Fruit fly (Drosophila melanogaster) whole organism, embryonic: ENCODE results near the gene RpS14a.

Source experiments
- ATbp ChIP-seq: fragments of 200-800 bp; sonication (Bioruptor generic); optimal IDR thresholded peaks from 2 replicates; lab custom pipeline; 2017; ENCODE audit warnings: missing biosample characterization, mild to moderate bottlenecking, missing genetic modification characterization, missing genetic modification reagents
- Aef1 ChIP-seq: fragments of 200-800 bp; sonication (Bioruptor generic); IDR thresholded peaks from 3 replicates; pipeline ENCODE4 v1.3.6; 2022; ENCODE audit warnings: missing biosample characterization, missing genetic modification characterization
- Antp ChIP-seq: fragments of 200-800 bp; sonication (Bioruptor generic); optimal IDR thresholded peaks from 3 replicates; lab custom pipeline; 2016; ENCODE audit warnings: missing biosample characterization, missing genetic modification characterization
- B-H2 ChIP-seq: fragments of 200-800 bp; sonication (Bioruptor generic); optimal IDR thresholded peaks from 2 replicates; lab custom pipeline; 2018; ENCODE audit warnings: missing biosample characterization, mild to moderate bottlenecking, missing genetic modification characterization
- C15 ChIP-seq: fragments of 200-800 bp; sonication (Bioruptor generic); IDR thresholded peaks from 3 replicates; pipeline ENCODE4 v1.3.6; 2022; ENCODE audit warnings: missing biosample characterization, missing genetic modification characterization
- CG10209 ChIP-seq: fragments of 200-800 bp; sonication (Bioruptor generic); optimal IDR thresholded peaks from 3 replicates; lab custom pipeline; 2017; ENCODE audit warnings: missing biosample characterization, mild to moderate bottlenecking, missing genetic modification characterization, missing genetic modification reagents
- CG10267 ChIP-seq: fragments of 200-800 bp; sonication (Bioruptor generic); optimal IDR thresholded peaks from 2 replicates; lab custom pipeline; 2018; ENCODE audit warnings: missing biosample characterization, mild to moderate bottlenecking, missing genetic modification characterization, moderate library complexity
- CG12299 ChIP-seq: fragments of 200-800 bp; sonication (Bioruptor generic); optimal IDR thresholded peaks from 2 replicates; lab custom pipeline; 2018; ENCODE audit warnings: missing biosample characterization, mild to moderate bottlenecking, missing genetic modification characterization
- CG12744 ChIP-seq: fragments of 200-800 bp; sonication (Bioruptor generic); optimal IDR thresholded peaks from 2 replicates; lab custom pipeline; 2016; ENCODE audit warnings: missing biosample characterization, missing genetic modification characterization
- CG13287 ChIP-seq: fragments of 200-800 bp; sonication (Bioruptor generic); IDR thresholded peaks from 2 replicates; pipeline ENCODE4 v1.3.6; 2022; ENCODE audit warnings: missing biosample characterization, missing genetic modification characterization; ENCODE audit not compliant: partially characterized antibody
- CG18476 ChIP-seq: fragments of 200-800 bp; sonication (Bioruptor generic); optimal IDR thresholded peaks from 2 replicates; lab custom pipeline; 2016; ENCODE audit warnings: missing biosample characterization, mild to moderate bottlenecking, missing genetic modification characterization
- CG2116 ChIP-seq: fragments of 200-800 bp; sonication (Bioruptor generic); optimal IDR thresholded peaks from 3 replicates; lab custom pipeline; 2018; ENCODE audit warnings: missing biosample characterization, mild to moderate bottlenecking, missing genetic modification characterization
- CG2199 ChIP-seq: fragments of 200-800 bp; sonication (Bioruptor generic); IDR thresholded peaks from 3 replicates; pipeline ENCODE4 v1.3.6; 2022; ENCODE audit warnings: missing biosample characterization, missing genetic modification characterization
- CG2889 ChIP-seq: fragments of 200-800 bp; sonication (Bioruptor generic); IDR thresholded peaks from 3 replicates; pipeline ENCODE4 v1.3.6; 2022; ENCODE audit warnings: missing biosample characterization, missing genetic modification characterization
- CG30403 ChIP-seq: fragments of 200-800 bp; sonication (Bioruptor generic); optimal IDR thresholded peaks from 3 replicates; lab custom pipeline; 2016; ENCODE audit warnings: missing biosample characterization, missing genetic modification characterization
- CG3163 ChIP-seq: fragments of 200-800 bp; sonication (Bioruptor generic); optimal IDR thresholded peaks from 3 replicates; lab custom pipeline; 2016; ENCODE audit warnings: missing biosample characterization, missing genetic modification characterization
- CG3407 ChIP-seq: fragments of 200-800 bp; sonication (Bioruptor generic); optimal IDR thresholded peaks from 2 replicates; lab custom pipeline; 2018; ENCODE audit warnings: missing biosample characterization, mild to moderate bottlenecking, missing genetic modification characterization
- CG4424 ChIP-seq: fragments of 200-800 bp; sonication (Bioruptor generic); optimal IDR thresholded peaks from 3 replicates; lab custom pipeline; 2016; ENCODE audit warnings: missing biosample characterization, missing genetic modification characterization
- CG4730 ChIP-seq: fragments of 200-800 bp; sonication (Bioruptor generic); IDR thresholded peaks from 2 replicates; pipeline ENCODE4 v1.3.6; 2022; ENCODE audit warnings: missing biosample characterization, missing genetic modification characterization
- CG6175 ChIP-seq: fragments of 200-800 bp; sonication (Bioruptor generic); IDR thresholded peaks from 3 replicates; pipeline ENCODE4 v1.3.6; 2022; ENCODE audit warnings: missing biosample characterization, missing genetic modification characterization
- CG6791 ChIP-seq: fragments of 200-800 bp; sonication (Bioruptor generic); IDR thresholded peaks from 3 replicates; pipeline ENCODE4 v1.3.6; 2022; ENCODE audit warnings: missing biosample characterization, missing genetic modification characterization; ENCODE audit not compliant: partially characterized antibody
- CG7987 ChIP-seq: fragments of 200-800 bp; sonication (Bioruptor generic); optimal IDR thresholded peaks from 2 replicates; lab custom pipeline; 2018; ENCODE audit warnings: missing biosample characterization, mild to moderate bottlenecking, missing genetic modification characterization, moderate library complexity
- CG9727 ChIP-seq: fragments of 200-800 bp; sonication (Bioruptor generic); optimal IDR thresholded peaks from 3 replicates; lab custom pipeline; 2017; ENCODE audit warnings: missing biosample characterization, mild to moderate bottlenecking, missing genetic modification characterization
- D19A ChIP-seq: fragments of 200-800 bp; optimal IDR thresholded peaks from 3 replicates; lab custom pipeline; 2019; ENCODE audit warnings: missing biosample characterization, mild to moderate bottlenecking, missing genetic modification characterization, moderate library complexity
- Dbx ChIP-seq: fragments of 200-800 bp; sonication (Bioruptor generic); IDR thresholded peaks from 3 replicates; pipeline ENCODE4 v1.3.6; 2022; ENCODE audit warnings: missing biosample characterization, missing genetic modification characterization
- Doc3 ChIP-seq: fragments of 200-800 bp; sonication (Bioruptor generic); IDR thresholded peaks from 3 replicates; pipeline ENCODE4 v1.3.6; 2022; ENCODE audit warnings: missing biosample characterization, missing genetic modification characterization; ENCODE audit not compliant: partially characterized antibody
- Dp ChIP-seq: fragments of 200-800 bp; sonication (Bioruptor generic); optimal IDR thresholded peaks from 2 replicates; lab custom pipeline; 2018; ENCODE audit warnings: missing biosample characterization, mild to moderate bottlenecking, missing genetic modification characterization, moderate library complexity
- E2f2 ChIP-seq: fragments of 200-800 bp; sonication (Bioruptor generic); IDR thresholded peaks from 2 replicates; pipeline ENCODE4 v1.3.6; 2022; ENCODE audit warnings: missing biosample characterization, missing genetic modification characterization
- HLH3B ChIP-seq: fragments of 200-800 bp; sonication (Bioruptor generic); IDR thresholded peaks from 2 replicates; pipeline ENCODE4 v1.3.6; 2022; ENCODE audit warnings: missing biosample characterization, missing genetic modification characterization
- Oli ChIP-seq: fragments of 200-800 bp; sonication (Bioruptor generic); optimal IDR thresholded peaks from 2 replicates; lab custom pipeline; 2018; ENCODE audit warnings: missing biosample characterization, mild to moderate bottlenecking, missing genetic modification characterization, moderate library complexity
- Side ChIP-seq: fragments of 200-800 bp; sonication (Bioruptor generic); optimal IDR thresholded peaks from 2 replicates; lab custom pipeline; 2016; ENCODE audit warnings: missing biosample characterization, missing genetic modification characterization
- Six4 ChIP-seq: fragments of 200-800 bp; sonication (Bioruptor generic); optimal IDR thresholded peaks from 2 replicates; lab custom pipeline; 2016; ENCODE audit warnings: missing biosample characterization, missing genetic modification characterization
- Sry-β ChIP-seq: fragments of 200-800 bp; sonication (Bioruptor generic); optimal IDR thresholded peaks from 2 replicates; lab custom pipeline; 2018; ENCODE audit warnings: missing biosample characterization, mild to moderate bottlenecking, missing genetic modification characterization, moderate library complexity
- Sry-δ ChIP-seq: fragments of 200-800 bp; sonication (Bioruptor generic); optimal IDR thresholded peaks from 2 replicates; lab custom pipeline; 2016; ENCODE audit warnings: missing biosample characterization, missing genetic modification characterization
- Stat92E ChIP-seq, 3 experiments: fragments of >200 bp in 2 of 3; fragments of 200-800 bp in 1 of 3; sonication (Bioruptor generic) in 1 of 3; optimal IDR thresholded peaks; 2 replicates each; lab custom pipeline; 2017 to 2019; ENCODE audit warnings: missing biosample characterization in 3 of 3, missing genetic modification characterization in 3 of 3, mild to moderate bottlenecking in 1 of 3, moderate library complexity in 1 of 3
- Xrp1 ChIP-seq: fragments of 200-800 bp; sonication (Bioruptor generic); IDR thresholded peaks from 2 replicates; pipeline ENCODE4 v1.3.6; 2022; ENCODE audit warnings: missing biosample characterization, missing genetic modification characterization
- ap ChIP-seq: fragments of 200-800 bp; sonication (Bioruptor generic); IDR thresholded peaks from 2 replicates; pipeline ENCODE4 v1.3.6; 2022; ENCODE audit warnings: missing biosample characterization, missing genetic modification characterization
- bbx ChIP-seq: fragments of 200-800 bp; sonication (Bioruptor generic); IDR thresholded peaks from 2 replicates; pipeline ENCODE4 v1.3.6; 2022; ENCODE audit warnings: missing biosample characterization, missing genetic modification characterization; ENCODE audit not compliant: partially characterized antibody
- caup ChIP-seq: fragments of 200-800 bp; sonication (Bioruptor generic); optimal IDR thresholded peaks from 3 replicates; lab custom pipeline; 2017; ENCODE audit warnings: missing biosample characterization, mild to moderate bottlenecking, missing genetic modification characterization, moderate library complexity; ENCODE audit not compliant: severe bottlenecking
- h ChIP-seq: fragments of >200 bp; optimal IDR thresholded peaks from 2 replicates; lab custom pipeline; 2017
- kah ChIP-seq: fragments of 200-800 bp; sonication (Bioruptor generic); optimal IDR thresholded peaks from 2 replicates; lab custom pipeline; 2018; ENCODE audit warnings: missing biosample characterization, mild to moderate bottlenecking, missing genetic modification characterization
- ken ChIP-seq: fragments of 200-800 bp; sonication (Bioruptor generic); IDR thresholded peaks from 3 replicates; pipeline ENCODE4 v1.3.6; 2022; ENCODE audit warnings: missing biosample characterization, missing genetic modification characterization
- knrl ChIP-seq: fragments of 200-800 bp; sonication (Bioruptor generic); IDR thresholded peaks from 3 replicates; pipeline ENCODE4 v1.3.6; 2022; ENCODE audit warnings: missing biosample characterization, missing genetic modification characterization; ENCODE audit not compliant: partially characterized antibody
- nerfin-2 ChIP-seq: fragments of 200-800 bp; sonication (Bioruptor generic); IDR thresholded peaks from 2 replicates; pipeline ENCODE4 v1.3.6; 2022; ENCODE audit warnings: missing biosample characterization, missing genetic modification characterization; ENCODE audit not compliant: partially characterized antibody
- odd ChIP-seq: fragments of 200-800 bp; sonication (Bioruptor generic); optimal IDR thresholded peaks from 2 replicates; lab custom pipeline; 2017; ENCODE audit warnings: missing biosample characterization, mild to moderate bottlenecking, missing genetic modification characterization
- pan ChIP-seq, 4 experiments: fragments of >200 bp in 3 of 4; fragments of 200-800 bp in 1 of 4; sonication (Bioruptor generic) in 1 of 4; optimal IDR thresholded peaks in 3 of 4; IDR thresholded peaks in 1 of 4; 2 replicates each; pipeline versions ENCODE4 v1.3.6 to Lab custom; 2017 to 2022; ENCODE audit warnings: missing biosample characterization in 2 of 4, missing genetic modification characterization in 2 of 4, mixed read lengths in 1 of 4
- wek ChIP-seq: fragments of 200-800 bp; sonication (Bioruptor generic); optimal IDR thresholded peaks from 3 replicates; lab custom pipeline; 2018; ENCODE audit warnings: missing biosample characterization, mild to moderate bottlenecking, missing genetic modification characterization, moderate library complexity
- yki ChIP-seq: fragments of >200 bp; optimal IDR thresholded peaks from 3 replicates; lab custom pipeline; 2018

The RpS14a gene

DNA sequence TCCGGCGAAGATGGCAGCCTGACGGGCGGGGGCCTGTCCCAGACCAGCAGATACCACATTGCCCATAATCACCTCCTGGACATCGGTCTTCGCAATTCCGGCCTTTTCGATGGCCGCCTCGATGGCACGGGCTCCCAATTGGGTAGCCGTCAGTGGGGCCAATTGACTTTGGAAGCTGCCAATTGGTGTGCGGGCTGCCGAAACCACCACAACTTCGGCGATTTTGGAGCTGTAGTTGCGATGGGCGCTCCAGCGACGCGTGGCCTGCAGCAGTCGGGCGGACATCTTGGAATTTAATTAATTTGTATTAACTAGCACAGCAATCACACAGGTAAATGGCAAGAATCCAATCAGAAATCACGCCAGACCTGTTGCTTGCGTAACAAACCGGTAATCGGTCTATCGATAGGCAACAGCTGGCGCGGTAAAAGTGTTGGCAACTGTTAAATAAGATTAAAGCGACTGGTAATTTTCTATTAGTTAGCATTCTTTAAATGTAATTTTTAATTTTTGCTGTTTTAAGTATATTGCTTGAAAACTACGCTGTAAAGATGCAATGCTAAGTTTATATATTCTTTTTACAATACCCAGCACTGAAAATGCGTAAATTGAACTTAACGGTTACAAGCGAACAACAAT is 45.0 kb upstream of the RpS14a start, which contains the start of gene Acat1 (continued):
- TF ChIP-seq Dp (GFP tag; lab: Kevin White, UChicago) = peak; percentile 35
- TF ChIP-seq wek (GFP tag; lab: Kevin White, UChicago) = no peak
- TF ChIP-seq CG2116 (GFP tag; lab: Kevin White, UChicago) = peak; percentile 73
- peak; percentile 5 for TF ChIP-seq Antp (GFP tag; lab: Kevin White, UChicago)
- peak; percentile 61 for TF ChIP-seq CG6791
- TF ChIP-seq CG12744 (GFP tag; lab: Kevin White, UChicago) = peak; percentile 28
- peak; percentile 36; the same call in 1 of the 2 replicates for TF ChIP-seq CG4730
- TF ChIP-seq CG9727 (GFP tag; lab: Kevin White, UChicago) = peak; percentile 59
- no peak for TF ChIP-seq odd (GFP tag; lab: Kevin White, UChicago)
- TF ChIP-seq HLH3B = peak; percentile 48; the same call in 1 of the 2 replicates
- no peak for TF ChIP-seq CG6175
- TF ChIP-seq CG10267 = peak; percentile 90
- 0 out of 3 replicates have a peak, but pooled peaks have one; percentile 17 for TF ChIP-seq Doc3
- TF ChIP-seq D19A (tag; lab: Kevin White, UChicago) = peak; percentile 46
- TF ChIP-seq CG7987 = peak; percentile 19
- no peak for TF ChIP-seq ap (GFP tag; lab: Robert Waterston, UW)
- TF ChIP-seq Oli (tag; lab: Kevin White, UChicago) = peak; percentile 5
- peak; percentile 71 for TF ChIP-seq CG30403
- TF ChIP-seq B-H2 (GFP tag; lab: Kevin White, UChicago) = no peak
- TF ChIP-seq CG13287 = peak; percentile 62
- TF ChIP-seq Side (GFP tag; lab: Kevin White, UChicago) = peak; percentile 33
- peak; percentile 22; the same call in 1 of the 3 replicates for TF ChIP-seq Dbx (GFP tag; lab: Robert Waterston, UW)
- 0 out of 2 replicates have a peak, but pooled peaks have one; percentile 14 for TF ChIP-seq bbx
- peak; percentile 65 for TF ChIP-seq caup (GFP tag; lab: Kevin White, UChicago)
- peak; percentile 49 for TF ChIP-seq Sry-β (GFP tag; lab: Kevin White, UChicago)
- no peak for TF ChIP-seq yki (lab: Kevin White, UChicago)
- TF ChIP-seq knrl = peak; percentile 35; the same call in 1 of the 3 replicates
- peak; percentile 33 for TF ChIP-seq CG3407 (GFP tag; lab: Kevin White, UChicago)
- TF ChIP-seq nerfin-2 (GFP tag; lab: Robert Waterston, UW) = peak; percentile 38; the same call in 1 of the 2 replicates
- peak; percentile 43 for TF ChIP-seq kah
- TF ChIP-seq CG4424 (GFP tag; lab: Kevin White, UChicago) = peak; percentile 52
- TF ChIP-seq ken (GFP tag; lab: Robert Waterston, UW) = peak; percentile 76; the same call in 1 of the 3 replicates
- peak; percentile 64 for TF ChIP-seq CG18476
- TF ChIP-seq h (lab: Kevin White, UChicago) = no peak
- no peak for TF ChIP-seq C15 (GFP tag; lab: Robert Waterston, UW)
- TF ChIP-seq pan (optimal IDR thresholded peaks at IDR 0.05; lab: Kevin White, UChicago) = no peak
- TF ChIP-seq pan (GFP tag; optimal IDR thresholded peaks at IDR 0.05 in 1 of 2, IDR thresholded peaks at IDR 0.05 in 1 of 2) = peak in 1 of 2 experiments; percentile 61
- TF ChIP-seq Xrp1 (GFP tag; lab: Robert Waterston, UW) = peak; percentile 83
- peak; percentile 44 for TF ChIP-seq CG10209 (GFP tag; lab: Kevin White, UChicago)
- TF ChIP-seq CG3163 (GFP tag; lab: Kevin White, UChicago) = no peak
- peak; percentile 49; the same call in 1 of the 2 replicates for TF ChIP-seq E2f2 (GFP tag; lab: Robert Waterston, UW)
- TF ChIP-seq ATbp = no peak
- TF ChIP-seq CG2199 (GFP tag; lab: Robert Waterston, UW) = 0 out of 3 replicates have a peak, but pooled peaks have one; percentile 15
- 0 out of 3 replicates have a peak, but pooled peaks have one; percentile 16 for TF ChIP-seq Aef1
- TF ChIP-seq CG2889 = no peak
- peak; percentile 42 for TF ChIP-seq Sry-δ (GFP tag; lab: Kevin White, UChicago)
- TF ChIP-seq Stat92E (GFP tag; optimal IDR thresholded peaks at IDR 0.05; lab: Kevin White, UChicago) = no peak
- peak; percentile 8 for TF ChIP-seq CG12299 (tag; lab: Kevin White, UChicago)
- TF ChIP-seq Six4 (GFP tag; lab: Kevin White, UChicago) = peak; percentile 15
